Worm (Caenorhabditis elegans) whole organism, late embryonic: ENCODE results near the gene plx-2.

Experiments used
- C08G9.2 ChIP-seq: sonication (generic microtip); optimal IDR thresholded peaks from 2 replicates; lab custom pipeline; 2016; ENCODE audit warnings: mild to moderate bottlenecking, missing genetic modification characterization, moderate library complexity, missing compliant biosample characterization
- K02D7.2 ChIP-seq: sonication (generic microtip); optimal IDR thresholded peaks from 2 replicates; lab custom pipeline; 2017; ENCODE audit warnings: mild to moderate bottlenecking, missing genetic modification characterization, missing compliant biosample characterization
- ama-1 ChIP-seq: fragments of 150-350 bp; optimal IDR thresholded peaks from 2 replicates; lab custom pipeline; 2014
- ceh-14 ChIP-seq: sonication (generic microtip); optimal IDR thresholded peaks from 2 replicates; lab custom pipeline; 2016; ENCODE audit warnings: missing genotype, missing genetic modification characterization, missing compliant biosample characterization
- ceh-18 ChIP-seq: sonication (generic microtip); optimal IDR thresholded peaks from 2 replicates; lab custom pipeline; 2016; ENCODE audit warnings: missing genetic modification characterization, missing compliant biosample characterization
- ceh-22 ChIP-seq: sonication (generic microtip); optimal IDR thresholded peaks from 2 replicates; lab custom pipeline; 2017; ENCODE audit warnings: missing biosample characterization, missing genetic modification characterization
- ceh-24 ChIP-seq: sonication (generic microtip); optimal IDR thresholded peaks from 2 replicates; lab custom pipeline; 2016; ENCODE audit warnings: mild to moderate bottlenecking, missing genetic modification characterization, missing compliant biosample characterization
- ceh-30 ChIP-seq: fragments of 150-350 bp; optimal IDR thresholded peaks from 2 replicates; lab custom pipeline; 2014; ENCODE audit warnings: missing biosample characterization, missing genetic modification characterization
- ceh-31 ChIP-seq: sonication (generic microtip); optimal IDR thresholded peaks from 2 replicates; lab custom pipeline; 2016; ENCODE audit warnings: missing genetic modification characterization, missing compliant biosample characterization
- ceh-45 ChIP-seq: fragments of 200-800 bp; sonication (Bioruptor generic); IDR thresholded peaks from 2 replicates; pipeline ENCODE4 v1.3.6; 2022; ENCODE audit warnings: missing genetic modification reagents, missing genetic modification characterization, missing compliant biosample characterization
- ceh-48 ChIP-seq: sonication (generic microtip); optimal IDR thresholded peaks from 2 replicates; lab custom pipeline; 2016; ENCODE audit warnings: missing genetic modification characterization, inconsistent platforms, missing compliant biosample characterization
- ceh-6 ChIP-seq: fragments of 200-800 bp; sonication (Bioruptor generic); optimal IDR thresholded peaks from 2 replicates; lab custom pipeline; 2018; ENCODE audit warnings: mild to moderate bottlenecking, missing genetic modification characterization, missing compliant biosample characterization
- che-1 ChIP-seq: sonication (generic microtip); optimal IDR thresholded peaks from 2 replicates; lab custom pipeline; 2016; ENCODE audit warnings: mild to moderate bottlenecking, missing genetic modification characterization, missing compliant biosample characterization
- dmd-4 ChIP-seq: sonication (generic microtip); optimal IDR thresholded peaks from 2 replicates; lab custom pipeline; 2016; ENCODE audit warnings: borderline replicate concordance, missing genetic modification characterization, missing compliant biosample characterization
- dve-1 ChIP-seq: sonication (generic microtip); optimal IDR thresholded peaks from 2 replicates; lab custom pipeline; 2017; ENCODE audit warnings: antibody characterized with exemption, mild to moderate bottlenecking, missing genetic modification characterization, missing compliant biosample characterization
- elt-2 ChIP-seq: sonication (generic microtip); optimal IDR thresholded peaks from 2 replicates; lab custom pipeline; 2016; ENCODE audit warnings: missing genetic modification reagents, missing genetic modification characterization, missing compliant biosample characterization
- fkh-10 ChIP-seq: fragments of 150-350 bp; optimal IDR thresholded peaks from 2 replicates; lab custom pipeline; 2014; ENCODE audit warnings: missing biosample characterization, missing genetic modification reagents, missing genetic modification characterization
- hlh-13 ChIP-seq: fragments of 200-800 bp; sonication (Bioruptor generic); optimal IDR thresholded peaks from 2 replicates; lab custom pipeline; 2018; ENCODE audit warnings: mild to moderate bottlenecking, missing genetic modification characterization, missing compliant biosample characterization
- hlh-15 ChIP-seq: sonication (generic microtip); optimal IDR thresholded peaks from 2 replicates; lab custom pipeline; 2016; ENCODE audit warnings: missing genetic modification characterization, missing compliant biosample characterization
- hlh-30 ChIP-seq: sonication (generic microtip); optimal IDR thresholded peaks from 2 replicates; lab custom pipeline; 2017; ENCODE audit warnings: antibody characterized with exemption, missing genetic modification characterization, missing compliant biosample characterization; ENCODE audit not compliant: insufficient read depth
- nfya-1 ChIP-seq: sonication (generic microtip); optimal IDR thresholded peaks from 2 replicates; lab custom pipeline; 2017; ENCODE audit warnings: missing genetic modification characterization, mild to moderate bottlenecking, missing compliant biosample characterization, antibody characterized with exemption, moderate library complexity
- npax-4 ChIP-seq: sonication (generic microtip); optimal IDR thresholded peaks from 2 replicates; lab custom pipeline; 2016; ENCODE audit warnings: missing genetic modification characterization, missing compliant biosample characterization
- pat-9 ChIP-seq: fragments of 200-800 bp; sonication (Bioruptor generic); optimal IDR thresholded peaks from 2 replicates; lab custom pipeline; 2018; ENCODE audit warnings: mild to moderate bottlenecking, missing genetic modification characterization, moderate library complexity, missing compliant biosample characterization
- pax-1 ChIP-seq: fragments of 150-350 bp; optimal IDR thresholded peaks from 2 replicates; lab custom pipeline; 2014; ENCODE audit warnings: missing biosample characterization, missing genetic modification characterization
- pha-4 ChIP-seq: fragments of 150-350 bp; optimal IDR thresholded peaks from 2 replicates; lab custom pipeline; 2018; ENCODE audit warnings: missing biosample characterization, missing genetic modification reagents, missing genetic modification characterization
- pqm-1 ChIP-seq: sonication (generic microtip); optimal IDR thresholded peaks from 2 replicates; lab custom pipeline; 2016; ENCODE audit warnings: missing genetic modification characterization, missing compliant biosample characterization
- pros-1 ChIP-seq: fragments of 150-350 bp; optimal IDR thresholded peaks from 2 replicates; lab custom pipeline; 2014; ENCODE audit warnings: missing biosample characterization, missing genetic modification reagents, missing genetic modification characterization
- ref-2 ChIP-seq: sonication (generic microtip); optimal IDR thresholded peaks from 2 replicates; lab custom pipeline; 2016; ENCODE audit warnings: missing genetic modification characterization, missing compliant biosample characterization
- sdc-2 ChIP-seq: sonication (generic microtip); optimal IDR thresholded peaks from 2 replicates; lab custom pipeline; 2016; ENCODE audit warnings: missing genotype, missing genetic modification characterization, missing compliant biosample characterization
- sox-2 ChIP-seq: fragments of 200-800 bp; sonication (Bioruptor generic); IDR thresholded peaks from 2 replicates; pipeline ENCODE4 v1.3.6; 2022; ENCODE audit warnings: missing genetic modification reagents, missing genetic modification characterization, missing compliant biosample characterization
- sox-4 ChIP-seq: sonication (generic microtip); optimal IDR thresholded peaks from 2 replicates; lab custom pipeline; 2017; ENCODE audit warnings: mild to moderate bottlenecking, missing genetic modification characterization, inconsistent platforms, missing compliant biosample characterization
- syd-9 ChIP-seq: sonication (generic microtip); optimal IDR thresholded peaks from 2 replicates; lab custom pipeline; 2016; ENCODE audit warnings: mild to moderate bottlenecking, missing genetic modification characterization, moderate library complexity, missing compliant biosample characterization
- tbx-7 ChIP-seq: sonication (generic microtip); optimal IDR thresholded peaks from 2 replicates; lab custom pipeline; 2016; ENCODE audit warnings: missing genotype, missing genetic modification characterization, missing compliant biosample characterization
- unc-42 ChIP-seq: sonication (generic microtip); optimal IDR thresholded peaks from 2 replicates; lab custom pipeline; 2016; ENCODE audit warnings: missing genotype, missing genetic modification characterization, missing compliant biosample characterization
- unc-86 ChIP-seq: sonication (generic microtip); optimal IDR thresholded peaks from 2 replicates; lab custom pipeline; 2016; ENCODE audit warnings: missing genetic modification characterization, missing compliant biosample characterization
- ztf-16 ChIP-seq: sonication (generic microtip); optimal IDR thresholded peaks from 2 replicates; lab custom pipeline; 2017; ENCODE audit warnings: missing genetic modification characterization, missing compliant biosample characterization

The plx-2 gene

DNA sequence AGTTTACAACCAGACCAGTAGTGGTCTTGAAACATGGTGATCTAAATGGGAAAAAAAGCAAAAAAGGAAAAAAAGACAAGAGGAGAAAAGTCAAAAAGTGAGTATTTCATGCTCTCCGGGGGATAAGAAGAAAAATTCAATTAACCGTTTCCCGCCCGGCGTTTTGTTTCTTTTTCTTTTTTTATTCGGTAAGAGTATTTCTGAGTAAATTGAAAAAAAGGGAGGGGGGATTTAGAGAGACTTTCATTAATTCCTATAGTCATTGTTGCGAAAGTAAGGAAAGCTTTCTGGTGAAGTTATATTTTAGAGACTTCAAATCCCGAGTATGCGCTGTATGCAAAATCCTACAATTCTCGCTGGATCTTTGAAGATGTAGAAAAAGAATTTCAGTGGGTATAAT is 3.0 kb upstream of the plx-2 start:
- no peak for TF ChIP-seq ceh-45 (GFP tag; lab: Robert Waterston, UW)
- peak; percentile 43 for TF ChIP-seq unc-42 (tag; lab: Kevin White, UChicago)

DNA sequence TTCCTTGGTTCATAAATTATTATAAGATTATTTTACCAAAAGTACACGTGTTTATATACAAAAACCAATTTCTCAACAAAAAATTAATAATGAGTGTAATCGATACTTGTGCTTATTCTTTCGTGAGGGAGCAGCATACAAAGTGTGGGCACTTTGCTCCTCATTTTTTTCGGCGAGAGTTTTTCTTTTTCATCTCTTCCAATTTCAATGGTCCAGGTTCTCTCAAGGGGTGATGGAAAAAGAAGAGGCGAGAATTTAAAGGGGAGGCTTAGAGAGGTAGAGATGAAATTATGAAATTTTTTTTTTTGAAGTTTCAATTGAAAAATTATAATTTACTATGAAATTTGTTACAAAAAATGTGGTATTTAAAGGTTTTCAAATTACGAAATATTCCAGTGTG is 7.7 kb downstream of the plx-2 start:
- TF ChIP-seq tbx-7 (tag; lab: Kevin White, UChicago) (no peak), ceh-24 (tag; lab: Kevin White, UChicago) (no peak), npax-4 (no peak), sox-2 (no peak), elt-2 (no peak), pros-1 (tag; lab: Kevin White, UChicago) (no peak), ceh-22 (tag; lab: Kevin White, UChicago) (no peak)

DNA sequence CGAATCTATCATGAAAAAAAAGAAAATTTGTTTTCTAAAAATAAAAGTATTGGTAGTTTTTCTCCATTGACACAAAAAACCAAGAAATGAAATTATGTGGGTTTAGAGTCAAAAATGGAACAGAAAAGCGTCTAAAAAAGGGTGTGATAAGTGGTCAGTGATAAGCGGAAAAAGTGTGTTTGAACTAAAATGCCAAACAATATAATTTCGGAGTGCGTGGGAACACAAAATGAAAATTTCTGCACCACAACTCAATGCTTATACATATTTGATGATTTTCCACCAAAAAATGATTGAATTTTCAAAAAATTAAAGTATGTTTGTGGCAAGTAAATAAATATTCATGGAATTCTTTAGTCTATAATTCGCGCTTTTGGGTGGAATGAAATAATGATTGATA is 9.3 kb downstream of the plx-2 start:
- no peak for TF ChIP-seq unc-86 (tag; lab: Kevin White, UChicago)
- TF ChIP-seq che-1 (tag; lab: Kevin White, UChicago), result no peak
- no peak for TF ChIP-seq ama-1 (lab: Kevin White, UChicago)
- no peak for TF ChIP-seq dmd-4 (tag; lab: Kevin White, UChicago)
- TF ChIP-seq hlh-13 (GFP tag; lab: Kevin White, UChicago), result no peak
- TF ChIP-seq sdc-2 (tag; lab: Kevin White, UChicago), result no peak
- no peak for TF ChIP-seq ceh-14 (tag; lab: Kevin White, UChicago)
- TF ChIP-seq nfya-1 (tag; lab: Kevin White, UChicago), result no peak
- no peak for TF ChIP-seq K02D7.2 (tag; lab: Kevin White, UChicago)
- no peak for TF ChIP-seq ceh-48
- no peak for TF ChIP-seq pha-4
- TF ChIP-seq pqm-1 (tag; lab: Kevin White, UChicago), result no peak

DNA sequence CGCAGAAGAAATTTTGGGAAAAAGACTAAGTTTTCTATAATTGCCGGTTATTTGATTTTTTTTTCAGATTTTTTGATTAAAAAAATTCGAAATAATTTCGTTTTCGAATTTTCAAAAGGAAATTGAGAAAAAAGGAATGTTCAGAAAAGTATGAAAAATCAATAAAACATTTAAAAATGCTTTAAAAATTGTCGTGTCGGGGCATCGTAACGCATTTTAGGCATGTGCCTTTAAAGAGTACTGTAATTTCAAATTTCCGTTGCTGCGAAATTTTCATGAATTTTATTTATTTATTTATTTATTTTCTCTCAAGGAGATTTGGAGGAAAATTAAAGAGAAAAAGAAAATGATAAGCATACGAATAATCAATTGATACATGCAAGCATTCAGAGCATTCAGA is 11.0 kb downstream of the plx-2 start:
- no peak for TF ChIP-seq pat-9 (tag; lab: Kevin White, UChicago)
- no peak for TF ChIP-seq K02D7.2 (tag; lab: Kevin White, UChicago)
- no peak for TF ChIP-seq dve-1 (tag; lab: Kevin White, UChicago)
- no peak for TF ChIP-seq unc-86 (tag; lab: Kevin White, UChicago)

DNA sequence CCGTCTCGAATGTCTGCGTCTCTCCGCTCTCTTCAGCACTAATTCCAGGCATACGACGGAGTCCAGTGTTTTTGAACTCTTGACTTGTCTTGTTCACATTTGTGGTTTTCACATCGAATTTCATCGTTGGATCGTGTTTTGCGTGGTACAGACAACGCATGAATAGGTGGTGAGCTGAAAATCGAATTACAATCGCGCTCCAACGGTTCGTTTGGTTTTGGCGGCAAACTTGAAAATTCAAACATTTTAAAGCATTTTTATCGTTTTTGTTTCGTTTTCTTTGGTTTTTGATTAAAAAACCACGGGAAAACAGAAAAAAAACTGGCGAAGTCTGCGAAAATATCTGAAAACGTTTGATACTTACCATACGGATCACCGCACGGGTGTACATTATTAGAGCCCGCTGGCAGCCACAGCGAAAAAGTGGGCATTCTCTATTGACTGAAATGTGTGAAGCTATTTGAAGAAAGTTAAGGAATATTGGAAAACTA is 11.6 kb downstream of the plx-2 start, which contains the start of gene exl-1:
Gene exl-1 (minus strand): TSS at position 441 of the 491 bp plus-strand sequence.
- TF ChIP-seq ceh-30 (tag; lab: Kevin White, UChicago), result no peak
- TF ChIP-seq, all 69 proteins: peak for 0

DNA sequence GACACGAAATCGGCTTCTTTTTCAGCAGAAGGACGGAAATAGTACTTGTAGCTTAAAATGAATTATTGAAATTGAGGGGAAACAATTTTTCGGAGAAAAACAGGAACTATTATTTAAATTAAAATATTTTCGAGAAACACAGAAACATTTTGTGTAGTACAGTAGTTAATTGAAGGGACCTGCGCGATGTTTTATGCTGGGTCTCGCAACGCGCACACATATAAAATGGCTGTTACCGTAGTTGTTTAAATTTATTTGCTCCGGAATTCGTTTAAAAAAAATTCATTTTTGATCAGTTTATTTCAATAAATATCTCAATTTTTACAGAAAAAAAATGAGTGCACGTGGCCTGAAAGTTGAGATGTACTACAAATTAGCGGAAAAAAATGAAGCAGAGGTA is 13.9 kb downstream of the plx-2 start, which contains the start of gene dsb-2:
Gene dsb-2 (plus strand): TSS at position 328 of the 400 bp plus-strand sequence.
- TF ChIP-seq fkh-10 (GFP tag; lab: Kevin White, UChicago) (no peak), ceh-18 (tag; lab: Kevin White, UChicago) (no peak), ceh-31 (tag; lab: Kevin White, UChicago) (no peak), ceh-14 (tag; lab: Kevin White, UChicago) (no peak), C08G9.2 (tag; lab: Kevin White, UChicago) (no peak), ref-2 (tag; lab: Kevin White, UChicago) (no peak), sox-4 (tag; lab: Kevin White, UChicago) (no peak), pros-1 (tag; lab: Kevin White, UChicago) (no peak), pax-1 (no peak), ztf-16 (tag; lab: Kevin White, UChicago) (no peak), hlh-15 (tag; lab: Kevin White, UChicago) (no peak), ceh-6 (GFP tag; lab: Kevin White, UChicago) (no peak), sdc-2 (tag; lab: Kevin White, UChicago) (no peak), syd-9 (tag; lab: Kevin White, UChicago) (no peak), hlh-30 (tag; lab: Kevin White, UChicago) (no peak)
